Fruit fly (Drosophila melanogaster) whole organism, embryonic: ENCODE measurements around the gene Ice2.

Source experiments
- BtbVII ChIP-seq: fragments of 200-800 bp; sonication (Bioruptor generic); optimal IDR thresholded peaks from 3 replicates; lab custom pipeline; 2017; ENCODE audit warnings: missing biosample characterization, mild to moderate bottlenecking, missing genetic modification characterization
- CG10654 ChIP-seq: fragments of 200-800 bp; sonication (Bioruptor generic); optimal IDR thresholded peaks from 2 replicates; lab custom pipeline; 2016; ENCODE audit warnings: missing biosample characterization, missing genetic modification characterization
- CG11085 ChIP-seq: fragments of 200-800 bp; sonication (Bioruptor generic); IDR thresholded peaks from 2 replicates; pipeline ENCODE4 v1.3.6; 2022; ENCODE audit warnings: missing biosample characterization, missing genetic modification characterization
- CG11093 ChIP-seq: fragments of 200-800 bp; sonication (Bioruptor generic); IDR thresholded peaks from 3 replicates; pipeline ENCODE4 v1.3.6; 2022; ENCODE audit warnings: missing biosample characterization, missing genetic modification characterization
- CG11247 ChIP-seq: fragments of 200-800 bp; sonication (Bioruptor generic); IDR thresholded peaks from 2 replicates; pipeline ENCODE4 v1.3.6; 2022; ENCODE audit warnings: missing biosample characterization, missing genetic modification characterization
- CG12391 ChIP-seq: fragments of 200-800 bp; sonication (Bioruptor generic); optimal IDR thresholded peaks from 3 replicates; lab custom pipeline; 2018; ENCODE audit warnings: missing biosample characterization, mild to moderate bottlenecking, missing genetic modification characterization, moderate library complexity
- CG13296 ChIP-seq: fragments of 200-800 bp; sonication (Bioruptor generic); optimal IDR thresholded peaks from 3 replicates; lab custom pipeline; 2018; ENCODE audit warnings: missing biosample characterization, mild to moderate bottlenecking, missing genetic modification characterization
- CG13424 ChIP-seq: fragments of 200-800 bp; sonication (Bioruptor generic); optimal IDR thresholded peaks from 2 replicates; lab custom pipeline; 2019; ENCODE audit warnings: missing biosample characterization, mild to moderate bottlenecking, missing genetic modification characterization, moderate library complexity
- CG13624 ChIP-seq: fragments of 200-800 bp; sonication (Bioruptor generic); optimal IDR thresholded peaks from 2 replicates; lab custom pipeline; 2016; ENCODE audit warnings: missing biosample characterization, missing genetic modification characterization
- CG16779 ChIP-seq: fragments of 200-800 bp; sonication (Bioruptor generic); IDR thresholded peaks from 2 replicates; pipeline ENCODE4 v1.3.6; 2022; ENCODE audit warnings: missing biosample characterization, missing genetic modification characterization
- CG17361 ChIP-seq: fragments of 200-800 bp; sonication (Bioruptor generic); IDR thresholded peaks from 3 replicates; pipeline ENCODE4 v1.3.6; 2022; ENCODE audit warnings: missing biosample characterization, missing genetic modification characterization
- CG18262 ChIP-seq: fragments of 200-800 bp; optimal IDR thresholded peaks from 3 replicates; lab custom pipeline; 2019; ENCODE audit warnings: missing biosample characterization, mild to moderate bottlenecking, missing genetic modification characterization, moderate library complexity
- CG2129 ChIP-seq: fragments of 200-800 bp; sonication (Bioruptor generic); IDR thresholded peaks from 2 replicates; pipeline ENCODE4 v1.3.6; 2022; ENCODE audit warnings: missing biosample characterization, missing genetic modification characterization; ENCODE audit not compliant: partially characterized antibody
- CG3407 ChIP-seq: fragments of 200-800 bp; sonication (Bioruptor generic); optimal IDR thresholded peaks from 2 replicates; lab custom pipeline; 2018; ENCODE audit warnings: missing biosample characterization, mild to moderate bottlenecking, missing genetic modification characterization
- CG6272 ChIP-seq: fragments of 200-800 bp; sonication (Bioruptor generic); IDR thresholded peaks from 2 replicates; pipeline ENCODE4 v1.3.6; 2022; ENCODE audit warnings: missing biosample characterization, missing genetic modification characterization
- CG7928 ChIP-seq: fragments of 200-800 bp; sonication (Bioruptor generic); optimal IDR thresholded peaks from 2 replicates; lab custom pipeline; 2017; ENCODE audit warnings: missing biosample characterization, mild to moderate bottlenecking, missing genetic modification characterization
- D ChIP-seq, 2 experiments: fragments of 200-800 bp in 1 of 2; fragments of >200 bp in 1 of 2; sonication (Bioruptor generic) in 1 of 2; optimal IDR thresholded peaks; 2 replicates in 1 of 2; 3 replicates in 1 of 2; lab custom pipeline; 2017; ENCODE audit warnings: mild to moderate bottlenecking in 1 of 2, missing biosample characterization in 1 of 2, missing genetic modification characterization in 1 of 2, missing genetic modification reagents in 1 of 2
- Gsc ChIP-seq: fragments of 200-800 bp; sonication (Bioruptor generic); IDR thresholded peaks from 2 replicates; pipeline ENCODE4 v1.3.6; 2022; ENCODE audit warnings: missing biosample characterization, missing genetic modification characterization
- Hey ChIP-seq: fragments of 200-800 bp; sonication (Bioruptor generic); optimal IDR thresholded peaks from 3 replicates; lab custom pipeline; 2018; ENCODE audit warnings: missing biosample characterization, mild to moderate bottlenecking, missing genetic modification characterization
- HmgZ ChIP-seq: fragments of 200-800 bp; sonication (Bioruptor generic); optimal IDR thresholded peaks from 2 replicates; lab custom pipeline; 2018; ENCODE audit warnings: missing biosample characterization, mild to moderate bottlenecking, missing genetic modification characterization
- Hsf ChIP-seq: fragments of 200-800 bp; sonication (Bioruptor generic); optimal IDR thresholded peaks from 3 replicates; lab custom pipeline; 2016; ENCODE audit warnings: missing biosample characterization, missing genetic modification characterization
- Meics ChIP-seq: fragments of 200-800 bp; sonication (Bioruptor generic); optimal IDR thresholded peaks from 2 replicates; lab custom pipeline; 2017; ENCODE audit warnings: missing biosample characterization, mild to moderate bottlenecking, missing genetic modification characterization
- NfI ChIP-seq: fragments of 200-800 bp; sonication (Bioruptor generic); optimal IDR thresholded peaks from 3 replicates; lab custom pipeline; 2018; ENCODE audit warnings: missing biosample characterization, mild to moderate bottlenecking, missing genetic modification characterization, moderate library complexity
- Optix ChIP-seq: fragments of 200-800 bp; sonication (Bioruptor generic); IDR thresholded peaks from 3 replicates; pipeline ENCODE4 v1.3.6; 2022; ENCODE audit warnings: missing biosample characterization, missing genetic modification characterization
- Pdp1 ChIP-seq, 2 experiments: fragments of 200-800 bp; sonication (Bioruptor generic); optimal IDR thresholded peaks; 3 replicates each; lab custom pipeline; 2016; ENCODE audit warnings: missing biosample characterization in 2 of 2, missing genetic modification characterization in 2 of 2, mild to moderate bottlenecking in 1 of 2, moderate library complexity in 1 of 2
- Rfx ChIP-seq: fragments of 200-800 bp; sonication (Bioruptor generic); IDR thresholded peaks from 2 replicates; pipeline ENCODE4 v1.3.6; 2022; ENCODE audit warnings: missing biosample characterization, missing genetic modification characterization
- YL-1 ChIP-seq: fragments of 200-800 bp; sonication (Bioruptor generic); optimal IDR thresholded peaks from 3 replicates; lab custom pipeline; 2017; ENCODE audit warnings: missing biosample characterization, mild to moderate bottlenecking, missing genetic modification characterization
- al ChIP-seq: fragments of 200-800 bp; sonication (Bioruptor generic); IDR thresholded peaks from 2 replicates; pipeline ENCODE4 v1.3.6; 2022; ENCODE audit warnings: missing biosample characterization, missing genetic modification characterization
- bowl ChIP-seq: fragments of 200-800 bp; sonication (Bioruptor generic); IDR thresholded peaks from 2 replicates; pipeline ENCODE4 v1.3.6; 2022; ENCODE audit warnings: missing biosample characterization, missing genetic modification characterization
- crc ChIP-seq: fragments of 200-800 bp; sonication (Bioruptor generic); optimal IDR thresholded peaks from 2 replicates; lab custom pipeline; 2016; ENCODE audit warnings: missing biosample characterization, missing genetic modification characterization
- dm ChIP-seq: fragments of 200-800 bp; sonication (Bioruptor generic); optimal IDR thresholded peaks from 3 replicates; lab custom pipeline; 2016; ENCODE audit warnings: missing biosample characterization, missing genetic modification characterization
- gsb-n ChIP-seq: fragments of 200-800 bp; sonication (Bioruptor generic); optimal IDR thresholded peaks from 3 replicates; lab custom pipeline; 2018; ENCODE audit warnings: missing biosample characterization, mild to moderate bottlenecking, missing genetic modification characterization
- hbn ChIP-seq: fragments of 200-800 bp; sonication (Bioruptor generic); IDR thresholded peaks from 2 replicates; pipeline ENCODE4 v1.3.6; 2022; ENCODE audit warnings: missing biosample characterization, missing genetic modification characterization; ENCODE audit not compliant: partially characterized antibody
- hth ChIP-seq: fragments of >200 bp; optimal IDR thresholded peaks from 2 replicates; lab custom pipeline; 2017; ENCODE audit warnings: inconsistent platforms
- insv ChIP-seq, 2 experiments: fragments of 200-800 bp; sonication (Bioruptor generic); optimal IDR thresholded peaks; 3 replicates each; lab custom pipeline; 2016 to 2018; ENCODE audit warnings: missing biosample characterization in 2 of 2, missing genetic modification characterization in 2 of 2
- maf-S ChIP-seq: fragments of 200-800 bp; sonication (Bioruptor generic); optimal IDR thresholded peaks from 2 replicates; lab custom pipeline; 2016; ENCODE audit warnings: missing biosample characterization, missing genetic modification characterization
- nau ChIP-seq: fragments of 200-800 bp; sonication (Bioruptor generic); optimal IDR thresholded peaks from 3 replicates; lab custom pipeline; 2017; ENCODE audit warnings: missing biosample characterization, mild to moderate bottlenecking, missing genetic modification characterization, missing genetic modification reagents
- nmo ChIP-seq: fragments of 200-800 bp; sonication (Bioruptor generic); optimal IDR thresholded peaks from 2 replicates; lab custom pipeline; 2018; ENCODE audit warnings: missing biosample characterization, mild to moderate bottlenecking, missing genetic modification characterization, moderate library complexity
- oc ChIP-seq: fragments of 200-800 bp; sonication (Bioruptor generic); optimal IDR thresholded peaks from 2 replicates; lab custom pipeline; 2018; ENCODE audit warnings: missing biosample characterization, mild to moderate bottlenecking, missing genetic modification characterization, moderate library complexity
- onecut ChIP-seq: fragments of 200-800 bp; sonication (Bioruptor generic); IDR thresholded peaks from 2 replicates; pipeline ENCODE4 v1.3.6; 2022; ENCODE audit warnings: missing biosample characterization, missing genetic modification characterization
- pan ChIP-seq, 4 experiments: fragments of >200 bp in 3 of 4; fragments of 200-800 bp in 1 of 4; sonication (Bioruptor generic) in 1 of 4; optimal IDR thresholded peaks in 3 of 4; IDR thresholded peaks in 1 of 4; 2 replicates each; pipeline versions ENCODE4 v1.3.6 to Lab custom; 2017 to 2022; ENCODE audit warnings: missing biosample characterization in 2 of 4, missing genetic modification characterization in 2 of 4, mixed read lengths in 1 of 4
- phol ChIP-seq: fragments of 200-800 bp; sonication (Bioruptor generic); optimal IDR thresholded peaks from 3 replicates; lab custom pipeline; 2018; ENCODE audit warnings: missing biosample characterization, mild to moderate bottlenecking, missing genetic modification characterization, moderate library complexity
- pzg ChIP-seq: fragments of 200-800 bp; sonication (Bioruptor generic); optimal IDR thresholded peaks from 3 replicates; lab custom pipeline; 2018; ENCODE audit warnings: missing biosample characterization, mild to moderate bottlenecking, missing genetic modification characterization, moderate library complexity
- sc ChIP-seq, 3 experiments: fragments of >200 bp in 2 of 3; fragments of 200-800 bp in 1 of 3; sonication (Bioruptor generic) in 1 of 3; optimal IDR thresholded peaks; 2 replicates in 2 of 3; 3 replicates in 1 of 3; lab custom pipeline; 2017; ENCODE audit warnings: mild to moderate bottlenecking in 1 of 3, missing biosample characterization in 1 of 3, missing genetic modification characterization in 1 of 3, missing genetic modification reagents in 1 of 3
- slbo ChIP-seq: fragments of 200-800 bp; sonication (Bioruptor generic); IDR thresholded peaks from 2 replicates; pipeline ENCODE4 v1.3.6; 2022; ENCODE audit warnings: missing biosample characterization, missing genetic modification characterization
- tup ChIP-seq: fragments of 200-800 bp; sonication (Bioruptor generic); optimal IDR thresholded peaks from 2 replicates; lab custom pipeline; 2016; ENCODE audit warnings: missing biosample characterization, mild to moderate bottlenecking, missing genetic modification characterization, moderate library complexity
- unc-4 ChIP-seq: fragments of 200-800 bp; sonication (Bioruptor generic); IDR thresholded peaks from 2 replicates; pipeline ENCODE4 v1.3.6; 2022; ENCODE audit warnings: missing biosample characterization, missing genetic modification characterization; ENCODE audit not compliant: partially characterized antibody
- vnd ChIP-seq: fragments of 200-800 bp; sonication (Bioruptor generic); IDR thresholded peaks from 3 replicates; pipeline ENCODE4 v1.3.6; 2022; ENCODE audit warnings: missing biosample characterization, missing genetic modification characterization; ENCODE audit not compliant: partially characterized antibody
- zen ChIP-seq: fragments of 200-800 bp; sonication (Bioruptor generic); optimal IDR thresholded peaks from 3 replicates; lab custom pipeline; 2018; ENCODE audit warnings: missing biosample characterization, mild to moderate bottlenecking, missing genetic modification characterization, moderate library complexity

The Ice2 gene

dm6 chr3R:21163318-21163828 lies 33.4 kb downstream of the Ice2 start, which contains the start of gene CG5810 (continued):
- TF ChIP-seq tup (GFP tag; lab: Kevin White, UChicago) (no peak), CG16779 (GFP tag; lab: Robert Waterston, UW) (no peak), CG11085 (GFP tag; lab: Robert Waterston, UW) (no peak), al (GFP tag; lab: Robert Waterston, UW) (no peak), CG17361 (no peak), D (optimal IDR thresholded peaks at IDR 0.05; lab: Kevin White, UChicago) (no peak), D (GFP tag; optimal IDR thresholded peaks at IDR 0.05; lab: Kevin White, UChicago) (no peak), maf-S (no peak), dm (GFP tag; lab: Kevin White, UChicago) (no peak), Pdp1 (GFP tag; optimal IDR thresholded peaks at IDR 0.05; lab: Kevin White, UChicago) (peak in 1 of 2 experiments; percentile 66), zen (no peak), pzg (GFP tag; lab: Kevin White, UChicago) (no peak), unc-4 (no peak), Hsf (no peak), Meics (GFP tag; lab: Kevin White, UChicago) (peak; percentile 18), BtbVII (GFP tag; lab: Kevin White, UChicago) (no peak), nmo (GFP tag; lab: Kevin White, UChicago) (no peak), nau (GFP tag; lab: Kevin White, UChicago) (no peak), CG7928 (GFP tag; lab: Kevin White, UChicago) (no peak), crc (no peak), Hey (tag; lab: Kevin White, UChicago) (peak; percentile 83), hth (lab: Kevin White, UChicago) (no peak), onecut (GFP tag; lab: Robert Waterston, UW) (no peak), insv (GFP tag; optimal IDR thresholded peaks at IDR 0.05; lab: Kevin White, UChicago) (no peak), NfI (GFP tag; lab: Kevin White, UChicago) (peak; percentile 21), CG12391 (tag; lab: Kevin White, UChicago) (no peak), hbn (no peak), phol (tag; lab: Kevin White, UChicago) (no peak), Gsc (GFP tag; lab: Robert Waterston, UW) (no peak), CG10654 (GFP tag; lab: Kevin White, UChicago) (no peak), vnd (GFP tag; lab: Robert Waterston, UW) (no peak), CG11247 (GFP tag; lab: Robert Waterston, UW) (no peak), CG6272 (no peak), HmgZ (tag; lab: Kevin White, UChicago) (peak; percentile 90), bowl (GFP tag; lab: Robert Waterston, UW) (peak; percentile 21; the same call in 1 of the 2 replicates), CG2129 (GFP tag; lab: Robert Waterston, UW) (no peak), CG11093 (no peak), slbo (no peak), CG13296 (GFP tag; lab: Kevin White, UChicago) (peak; percentile 31), oc (tag; lab: Kevin White, UChicago) (no peak), YL-1 (no peak), CG18262 (tag; lab: Kevin White, UChicago) (no peak), gsb-n (tag; lab: Kevin White, UChicago) (no peak), pan (optimal IDR thresholded peaks at IDR 0.05; lab: Kevin White, UChicago) (no peak), pan (GFP tag; optimal IDR thresholded peaks at IDR 0.05 in 1 of 2, IDR thresholded peaks at IDR 0.05 in 1 of 2) (no peak), sc (optimal IDR thresholded peaks at IDR 0.05; lab: Kevin White, UChicago) (no peak), sc (GFP tag; optimal IDR thresholded peaks at IDR 0.05; lab: Kevin White, UChicago) (no peak), CG3407 (no peak), Rfx (GFP tag; lab: Robert Waterston, UW) (peak; percentile 12; the same call in 1 of the 2 replicates), Optix (GFP tag; lab: Robert Waterston, UW) (no peak), CG13624 (GFP tag; lab: Kevin White, UChicago) (no peak), CG13424 (tag; lab: Kevin White, UChicago) (no peak)
